Fruit fly (Drosophila melanogaster) whole organism, embryonic: Measurements from ENCODE around the gene jb.
A peak's percentile ranks its signal among the peaks of the same experiment; 100 is the strongest.

Source experiments
- Atf3 ChIP-seq: fragments of 200-800 bp; sonication (Bioruptor generic); optimal IDR thresholded peaks from 3 replicates; lab custom pipeline; 2016; ENCODE audit warnings: missing biosample characterization, missing genetic modification characterization
- BEAF-32 ChIP-seq: fragments of 200-800 bp; sonication (Bioruptor generic); optimal IDR thresholded peaks from 3 replicates; lab custom pipeline; 2017; ENCODE audit warnings: missing biosample characterization, missing genetic modification characterization, mild to moderate bottlenecking, moderate library complexity, missing genetic modification reagents
- CG10209 ChIP-seq: fragments of 200-800 bp; sonication (Bioruptor generic); optimal IDR thresholded peaks from 3 replicates; lab custom pipeline; 2017; ENCODE audit warnings: missing biosample characterization, mild to moderate bottlenecking, missing genetic modification characterization, missing genetic modification reagents
- CG10654 ChIP-seq: fragments of 200-800 bp; sonication (Bioruptor generic); optimal IDR thresholded peaks from 2 replicates; lab custom pipeline; 2016; ENCODE audit warnings: missing biosample characterization, missing genetic modification characterization
- CG11696 ChIP-seq: fragments of 200-800 bp; sonication (Bioruptor generic); IDR thresholded peaks from 2 replicates; pipeline ENCODE4 v1.3.6; 2022; ENCODE audit warnings: missing biosample characterization, missing genetic modification characterization
- CG12071 ChIP-seq: fragments of 200-800 bp; sonication (Bioruptor generic); optimal IDR thresholded peaks from 3 replicates; lab custom pipeline; 2018; ENCODE audit warnings: missing biosample characterization, mild to moderate bottlenecking, missing genetic modification characterization
- CG12744 ChIP-seq: fragments of 200-800 bp; sonication (Bioruptor generic); optimal IDR thresholded peaks from 2 replicates; lab custom pipeline; 2016; ENCODE audit warnings: missing biosample characterization, missing genetic modification characterization
- CG13287 ChIP-seq: fragments of 200-800 bp; sonication (Bioruptor generic); IDR thresholded peaks from 2 replicates; pipeline ENCODE4 v1.3.6; 2022; ENCODE audit warnings: missing biosample characterization, missing genetic modification characterization; ENCODE audit not compliant: partially characterized antibody
- CG14667 ChIP-seq: fragments of 200-800 bp; sonication (Bioruptor generic); IDR thresholded peaks from 2 replicates; pipeline ENCODE4 v1.3.6; 2022; ENCODE audit warnings: missing biosample characterization, missing genetic modification characterization
- CG14710 ChIP-seq: fragments of 200-800 bp; sonication (Bioruptor generic); optimal IDR thresholded peaks from 3 replicates; lab custom pipeline; 2019; ENCODE audit warnings: missing biosample characterization, mild to moderate bottlenecking, missing genetic modification characterization, moderate library complexity
- CG2116 ChIP-seq: fragments of 200-800 bp; sonication (Bioruptor generic); optimal IDR thresholded peaks from 3 replicates; lab custom pipeline; 2018; ENCODE audit warnings: missing biosample characterization, mild to moderate bottlenecking, missing genetic modification characterization
- CG30403 ChIP-seq: fragments of 200-800 bp; sonication (Bioruptor generic); optimal IDR thresholded peaks from 3 replicates; lab custom pipeline; 2016; ENCODE audit warnings: missing biosample characterization, missing genetic modification characterization
- CG30431 ChIP-seq: fragments of 200-800 bp; sonication (Bioruptor generic); optimal IDR thresholded peaks from 2 replicates; lab custom pipeline; 2017; ENCODE audit warnings: missing biosample characterization, missing genetic modification characterization
- CG3163 ChIP-seq: fragments of 200-800 bp; sonication (Bioruptor generic); optimal IDR thresholded peaks from 3 replicates; lab custom pipeline; 2016; ENCODE audit warnings: missing biosample characterization, missing genetic modification characterization
- CG3838 ChIP-seq: fragments of 200-800 bp; sonication (Bioruptor generic); optimal IDR thresholded peaks from 3 replicates; lab custom pipeline; 2016; ENCODE audit warnings: missing biosample characterization, missing genetic modification characterization
- CG6272 ChIP-seq: fragments of 200-800 bp; sonication (Bioruptor generic); IDR thresholded peaks from 2 replicates; pipeline ENCODE4 v1.3.6; 2022; ENCODE audit warnings: missing biosample characterization, missing genetic modification characterization
- CG6791 ChIP-seq: fragments of 200-800 bp; sonication (Bioruptor generic); IDR thresholded peaks from 3 replicates; pipeline ENCODE4 v1.3.6; 2022; ENCODE audit warnings: missing biosample characterization, missing genetic modification characterization; ENCODE audit not compliant: partially characterized antibody
- CG7556 ChIP-seq: fragments of 200-800 bp; sonication (Bioruptor generic); optimal IDR thresholded peaks from 2 replicates; lab custom pipeline; 2017; ENCODE audit warnings: missing biosample characterization, mild to moderate bottlenecking, missing genetic modification characterization
- Deaf1 ChIP-seq: fragments of 200-800 bp; optimal IDR thresholded peaks from 3 replicates; lab custom pipeline; 2019; ENCODE audit warnings: missing biosample characterization, mild to moderate bottlenecking, missing genetic modification characterization, moderate library complexity
- Dip2 ChIP-seq: fragments of 200-800 bp; sonication (Bioruptor generic); IDR thresholded peaks from 2 replicates; pipeline ENCODE4 v1.3.6; 2022; ENCODE audit warnings: missing biosample characterization, missing genetic modification characterization
- Dll ChIP-seq: fragments of 200-800 bp; sonication (Bioruptor generic); IDR thresholded peaks from 4 replicates; pipeline ENCODE4 v1.3.6; 2022; ENCODE audit warnings: missing biosample characterization, missing genetic modification characterization; ENCODE audit not compliant: partially characterized antibody
- Dp ChIP-seq: fragments of 200-800 bp; sonication (Bioruptor generic); optimal IDR thresholded peaks from 2 replicates; lab custom pipeline; 2018; ENCODE audit warnings: missing biosample characterization, mild to moderate bottlenecking, missing genetic modification characterization, moderate library complexity
- Kr ChIP-seq: fragments of 200-800 bp; sonication (Bioruptor generic); optimal IDR thresholded peaks from 2 replicates; lab custom pipeline; 2017; ENCODE audit warnings: missing biosample characterization, mild to moderate bottlenecking, missing genetic modification characterization
- MESR4 ChIP-seq: fragments of 200-800 bp; sonication (Bioruptor generic); optimal IDR thresholded peaks from 2 replicates; lab custom pipeline; 2018; ENCODE audit warnings: missing biosample characterization, mild to moderate bottlenecking, missing genetic modification characterization, moderate library complexity
- Max ChIP-seq: fragments of 200-800 bp; sonication (Bioruptor generic); optimal IDR thresholded peaks from 2 replicates; lab custom pipeline; 2016; ENCODE audit warnings: missing biosample characterization, mild to moderate bottlenecking, missing genetic modification characterization
- Neu2 ChIP-seq: fragments of 200-800 bp; sonication (Bioruptor generic); optimal IDR thresholded peaks from 3 replicates; lab custom pipeline; 2016; ENCODE audit warnings: missing biosample characterization, missing genetic modification characterization, borderline replicate concordance
- Opbp ChIP-seq: fragments of 200-800 bp; sonication (Bioruptor generic); IDR thresholded peaks from 3 replicates; pipeline ENCODE4 v1.3.6; 2022; ENCODE audit warnings: missing biosample characterization, missing genetic modification characterization; ENCODE audit not compliant: partially characterized antibody
- Scr ChIP-seq: fragments of 200-800 bp; sonication (Bioruptor generic); IDR thresholded peaks from 2 replicates; pipeline ENCODE4 v1.3.6; 2022; ENCODE audit warnings: missing biosample characterization, missing genetic modification characterization; ENCODE audit not compliant: partially characterized antibody
- TFAM ChIP-seq: fragments of 200-800 bp; sonication (Bioruptor generic); optimal IDR thresholded peaks from 2 replicates; lab custom pipeline; 2017; ENCODE audit warnings: missing biosample characterization, missing genetic modification characterization, inconsistent platforms
- amos ChIP-seq: fragments of 200-800 bp; sonication (Bioruptor generic); IDR thresholded peaks from 2 replicates; pipeline ENCODE4 v1.3.6; 2022; ENCODE audit warnings: missing biosample characterization, missing genetic modification characterization; ENCODE audit not compliant: partially characterized antibody
- bbx ChIP-seq: fragments of 200-800 bp; sonication (Bioruptor generic); IDR thresholded peaks from 2 replicates; pipeline ENCODE4 v1.3.6; 2022; ENCODE audit warnings: missing biosample characterization, missing genetic modification characterization; ENCODE audit not compliant: partially characterized antibody
- btn ChIP-seq: fragments of 200-800 bp; sonication (Bioruptor generic); optimal IDR thresholded peaks from 2 replicates; lab custom pipeline; 2016; ENCODE audit warnings: missing biosample characterization, missing genetic modification characterization
- chm ChIP-seq: fragments of 200-800 bp; sonication (Bioruptor generic); IDR thresholded peaks from 2 replicates; pipeline ENCODE4 v1.3.6; 2022; ENCODE audit warnings: missing biosample characterization, missing genetic modification characterization
- crp ChIP-seq, 2 experiments: fragments of 200-800 bp; sonication (Bioruptor generic); optimal IDR thresholded peaks; 2 replicates in 1 of 2; 3 replicates in 1 of 2; lab custom pipeline; 2017; ENCODE audit warnings: missing biosample characterization in 2 of 2, missing genetic modification characterization in 2 of 2, mild to moderate bottlenecking in 1 of 2, moderate library complexity in 1 of 2
- danr ChIP-seq: fragments of 200-800 bp; sonication (Bioruptor generic); IDR thresholded peaks from 2 replicates; pipeline ENCODE4 v1.3.6; 2022; ENCODE audit warnings: missing biosample characterization, missing genetic modification characterization
- gce ChIP-seq: fragments of 200-800 bp; sonication (Bioruptor generic); IDR thresholded peaks from 3 replicates; pipeline ENCODE4 v1.3.6; 2022; ENCODE audit warnings: missing biosample characterization, missing genetic modification characterization
- gcm ChIP-seq: fragments of 200-800 bp; sonication (Bioruptor generic); optimal IDR thresholded peaks from 2 replicates; lab custom pipeline; 2019; ENCODE audit warnings: missing biosample characterization, mild to moderate bottlenecking, missing genetic modification characterization, moderate library complexity
- hkb ChIP-seq, 2 experiments: fragments of 200-800 bp in 1 of 2; fragments of >200 bp in 1 of 2; sonication (Bioruptor generic) in 1 of 2; IDR thresholded peaks in 1 of 2; optimal IDR thresholded peaks in 1 of 2; 2 replicates each; pipeline versions ENCODE4 v1.3.6 to Lab custom; 2017 to 2022; ENCODE audit warnings: missing biosample characterization in 1 of 2, missing genetic modification characterization in 1 of 2
- lab ChIP-seq: fragments of 200-800 bp; sonication (Bioruptor generic); optimal IDR thresholded peaks from 3 replicates; lab custom pipeline; 2017; ENCODE audit warnings: missing biosample characterization, missing genetic modification characterization, mild to moderate bottlenecking, moderate library complexity, missing genetic modification reagents
- pzg ChIP-seq: fragments of 200-800 bp; sonication (Bioruptor generic); optimal IDR thresholded peaks from 3 replicates; lab custom pipeline; 2018; ENCODE audit warnings: missing biosample characterization, mild to moderate bottlenecking, missing genetic modification characterization, moderate library complexity
- rib ChIP-seq: fragments of 200-800 bp; sonication (Bioruptor generic); IDR thresholded peaks from 2 replicates; pipeline ENCODE4 v1.3.6; 2022; ENCODE audit warnings: missing biosample characterization, missing genetic modification characterization
- sens ChIP-seq: fragments of 200-800 bp; sonication (Bioruptor generic); peaks from one replicate; lab custom pipeline; 2016; ENCODE audit warnings: missing biosample characterization, missing genetic modification characterization
- sna ChIP-seq: fragments of 200-800 bp; sonication (Bioruptor generic); IDR thresholded peaks from 2 replicates; pipeline ENCODE4 v1.3.6; 2022; ENCODE audit warnings: missing biosample characterization, missing genetic modification characterization; ENCODE audit not compliant: partially characterized antibody
- sqz ChIP-seq: fragments of 200-800 bp; sonication (Bioruptor generic); optimal IDR thresholded peaks from 3 replicates; lab custom pipeline; 2018; ENCODE audit warnings: missing biosample characterization, mild to moderate bottlenecking, missing genetic modification characterization
- tio ChIP-seq: fragments of 200-800 bp; sonication (Bioruptor generic); optimal IDR thresholded peaks from 2 replicates; lab custom pipeline; 2017; ENCODE audit warnings: missing biosample characterization, missing genetic modification characterization, inconsistent platforms
- unc-4 ChIP-seq: fragments of 200-800 bp; sonication (Bioruptor generic); IDR thresholded peaks from 2 replicates; pipeline ENCODE4 v1.3.6; 2022; ENCODE audit warnings: missing biosample characterization, missing genetic modification characterization; ENCODE audit not compliant: partially characterized antibody
- vfl ChIP-seq: fragments of 200-800 bp; sonication (Bioruptor generic); optimal IDR thresholded peaks from 2 replicates; lab custom pipeline; 2016; ENCODE audit warnings: missing biosample characterization, missing genetic modification characterization
- vnd ChIP-seq: fragments of 200-800 bp; sonication (Bioruptor generic); IDR thresholded peaks from 3 replicates; pipeline ENCODE4 v1.3.6; 2022; ENCODE audit warnings: missing biosample characterization, missing genetic modification characterization; ENCODE audit not compliant: partially characterized antibody

jb gene

DNA sequence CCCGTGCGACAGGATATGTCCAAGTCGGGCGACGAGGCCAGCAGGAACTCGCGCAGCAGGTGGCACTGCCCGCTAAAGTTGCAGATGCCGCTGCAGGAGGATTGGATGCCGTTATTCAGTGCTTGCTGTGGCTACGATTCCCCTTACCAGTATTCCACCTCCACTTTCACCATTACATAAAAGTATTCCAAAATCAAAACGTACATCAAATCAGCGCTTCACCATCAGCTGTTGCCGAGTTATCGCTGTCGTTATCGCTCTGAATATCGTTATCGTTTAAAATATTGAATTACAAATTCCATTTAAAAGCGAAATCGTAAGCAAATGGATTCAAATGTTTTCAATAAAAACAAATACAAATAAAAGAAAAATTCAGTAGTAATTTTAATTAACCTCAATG is 36.2 kb upstream of the jb start, which contains the start of gene CG15456 (continued):
- TF ChIP-seq danr (GFP tag; lab: Robert Waterston, UW) (no peak), amos (GFP tag; lab: Robert Waterston, UW) (peak; percentile 44; the same call in 1 of the 2 replicates), CG13287 (GFP tag; lab: Robert Waterston, UW) (peak; percentile 78), Dll (GFP tag; lab: Robert Waterston, UW) (peak; percentile 56; the same call in 3 of the 4 replicates), Atf3 (GFP tag; lab: Kevin White, UChicago) (no peak), unc-4 (GFP tag; lab: Robert Waterston, UW) (peak; percentile 42; the same call in 1 of the 2 replicates), CG6791 (GFP tag; lab: Robert Waterston, UW) (peak; percentile 52; the same call in 1 of the 3 replicates), Dp (peak; percentile 82), Dip2 (GFP tag; lab: Robert Waterston, UW) (no peak), CG14667 (GFP tag; lab: Robert Waterston, UW) (no peak), CG3838 (GFP tag; lab: Kevin White, UChicago) (no peak), CG30431 (GFP tag; lab: Kevin White, UChicago) (no peak), crp (GFP tag; optimal IDR thresholded peaks at IDR 0.05; lab: Kevin White, UChicago) (peak; percentile 40 to 89), vnd (GFP tag; lab: Robert Waterston, UW) (peak; percentile 59; the same call in 2 of the 3 replicates), MESR4 (GFP tag; lab: Kevin White, UChicago) (peak; percentile 46), Kr (GFP tag; lab: Kevin White, UChicago) (no peak), CG2116 (GFP tag; lab: Kevin White, UChicago) (peak; percentile 61), pzg (peak; percentile 15), CG14710 (peak; percentile 10), lab (GFP tag; lab: Kevin White, UChicago) (no peak), Scr (GFP tag; lab: Robert Waterston, UW) (peak; percentile 48), CG3163 (GFP tag; lab: Kevin White, UChicago) (no peak), Neu2 (no peak), sna (GFP tag; lab: Robert Waterston, UW) (peak; percentile 41), CG6272 (GFP tag; lab: Robert Waterston, UW) (no peak), sens (GFP tag; lab: Kevin White, UChicago) (peak; percentile 78), CG10209 (GFP tag; lab: Kevin White, UChicago) (no peak), bbx (GFP tag; lab: Robert Waterston, UW) (0 out of 2 replicates have a peak, but pooled peaks have one; percentile 12)

DNA sequence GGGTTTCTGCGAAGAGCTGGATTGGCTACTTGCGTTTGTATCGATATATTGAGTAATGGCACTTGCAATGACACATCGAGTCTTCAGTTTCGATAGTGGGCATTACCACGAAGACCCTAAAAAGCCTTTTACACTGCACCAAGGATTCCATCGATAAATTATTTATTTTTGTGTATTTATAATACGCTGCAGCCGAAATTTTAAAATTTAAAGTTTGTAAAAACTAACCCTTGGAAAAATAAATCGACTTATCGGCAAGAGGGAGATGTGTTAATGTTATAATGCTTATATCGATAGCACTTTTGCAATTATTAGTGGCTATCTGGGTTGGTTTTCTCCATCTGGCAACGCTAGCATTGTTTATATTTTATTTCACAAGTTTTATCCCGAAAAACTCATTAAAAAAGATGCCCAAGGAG is 33.1 kb upstream of the jb start, which contains the start of the genes Pp4-19C and cactin:
Pp4-19C (minus strand) TSS at position 256 of the 419 bp plus-strand sequence.
cactin (plus strand) TSS at position 323 of the 419 bp plus-strand sequence.
- TF ChIP-seq CG3163 (GFP tag; lab: Kevin White, UChicago) (no peak), chm (no peak), CG10654 (GFP tag; lab: Kevin White, UChicago) (no peak), CG11696 (no peak), CG7556 (no peak), CG12071 (GFP tag; lab: Kevin White, UChicago) (no peak), TFAM (GFP tag; lab: Kevin White, UChicago) (no peak), CG30403 (GFP tag; lab: Kevin White, UChicago) (peak; percentile 46), gcm (no peak), tio (GFP tag; lab: Kevin White, UChicago) (no peak), vfl (GFP tag; lab: Kevin White, UChicago) (no peak), Max (GFP tag; lab: Kevin White, UChicago) (no peak), Deaf1 (tag; lab: Kevin White, UChicago) (no peak), BEAF-32 (GFP tag; lab: Kevin White, UChicago) (peak; percentile 93), sqz (no peak), rib (GFP tag; lab: Robert Waterston, UW) (no peak), Opbp (peak; percentile 61; the same call in 1 of the 3 replicates), btn (GFP tag; lab: Kevin White, UChicago) (no peak), Atf3 (GFP tag; lab: Kevin White, UChicago) (no peak), gce (no peak), CG12744 (GFP tag; lab: Kevin White, UChicago) (no peak), hkb (optimal IDR thresholded peaks at IDR 0.05; lab: Kevin White, UChicago) (no peak), hkb (GFP tag; IDR thresholded peaks at IDR 0.05; lab: Robert Waterston, UW) (no peak)
